Fruit fly (Drosophila melanogaster): ENCODE measurements around the gene CG10333.

CG10333 gene

dm6 chr2L:18572428-18573136 is 34.0 kb upstream of the CG10333 start (continued):
- TF ChIP-seq Eip78C (GFP tag) (peak; percentile 2), acj6 (GFP tag; optimal IDR thresholded peaks at IDR 0.05) (no peak), CG1621 (tag; optimal IDR thresholded peaks at IDR 0.05) (peak; percentile 71), CG6276 (GFP tag; optimal IDR thresholded peaks at IDR 0.05) (peak; percentile 85), Ets96B (tag; optimal IDR thresholded peaks at IDR 0.05) (peak; percentile 44), OdsH (GFP tag; optimal IDR thresholded peaks at IDR 0.05) (no peak), Eip75B (GFP tag; optimal IDR thresholded peaks at IDR 0.05) (no peak), CG10669 (GFP tag; optimal IDR thresholded peaks at IDR 0.05) (no peak), Hr4 (GFP tag; optimal IDR thresholded peaks at IDR 0.05) (no peak)

dm6 chr2L:18576250-18576649 is 30.4 kb upstream of the CG10333 start:
- no peak for TF ChIP-seq CG6854 (GFP tag; optimal IDR thresholded peaks at IDR 0.05)
- no peak for TF ChIP-seq CG3919 (GFP tag; optimal IDR thresholded peaks at IDR 0.05)
- no peak for TF ChIP-seq CG3032 (tag; optimal IDR thresholded peaks at IDR 0.05)
- no peak for TF ChIP-seq Eip93F (GFP tag; optimal IDR thresholded peaks at IDR 0.05)
- TF ChIP-seq Hr4 (GFP tag; optimal IDR thresholded peaks at IDR 0.05), result no peak
- no peak for TF ChIP-seq CG8319 (GFP tag; optimal IDR thresholded peaks at IDR 0.05)
- TF ChIP-seq CG16779 (tag; optimal IDR thresholded peaks at IDR 0.05), result no peak
- TF ChIP-seq CG15336 (GFP tag; IDR thresholded peaks at IDR 0.05), result no peak
- TF ChIP-seq Ets96B (tag; optimal IDR thresholded peaks at IDR 0.05), result no peak
- no peak for TF ChIP-seq lz (GFP tag; optimal IDR thresholded peaks at IDR 0.05)
- no peak for TF ChIP-seq Sox14 (GFP tag; optimal IDR thresholded peaks at IDR 0.05)
- no peak for TF ChIP-seq CG8632 (GFP tag; optimal IDR thresholded peaks at IDR 0.05)
- TF ChIP-seq cyc (GFP tag; optimal IDR thresholded peaks at IDR 0.05), result no peak
- no peak for TF ChIP-seq Eip78C (GFP tag)
- TF ChIP-seq CG11902 (GFP tag; optimal IDR thresholded peaks at IDR 0.05), result no peak
- no peak for TF ChIP-seq fkh (GFP tag; optimal IDR thresholded peaks at IDR 0.05)
- no peak for TF ChIP-seq CG11294 (GFP tag; IDR thresholded peaks at IDR 0.05)
- TF ChIP-seq OdsH (GFP tag; optimal IDR thresholded peaks at IDR 0.05), result no peak
- no peak for TF ChIP-seq CG4318 (GFP tag; optimal IDR thresholded peaks at IDR 0.05)

- TF ChIP-seq Hr4 (GFP tag; optimal IDR thresholded peaks at IDR 0.05), result peak; percentile 15
- TF ChIP-seq CG8319 (GFP tag; optimal IDR thresholded peaks at IDR 0.05), result no peak
Measured at dm6 chr2L:18584617-18585016, 22.0 kb upstream of the CG10333 start.

dm6 chr2L:18590100-18590941 is 16.3 kb upstream of the CG10333 start, which contains the start of the genes Pde11 and CG15160:
Gene Pde11, minus strand, starts transcription at chr2L:18590342.
Gene CG15160, plus strand, starts transcription at chr2L:18590891.
- no peak for TF ChIP-seq Eip78C (GFP tag)
- no peak for TF ChIP-seq dsx (GFP tag; optimal IDR thresholded peaks at IDR 0.05; ENCODE audit: poor library complexity, severe bottlenecking)
- TF ChIP-seq acj6 (GFP tag; optimal IDR thresholded peaks at IDR 0.05), result no peak
- peak; percentile 22 for TF ChIP-seq Sox14 (GFP tag; optimal IDR thresholded peaks at IDR 0.05)
- no peak for TF ChIP-seq spab (GFP tag; optimal IDR thresholded peaks at IDR 0.05)
- peak; percentile 16 for TF ChIP-seq lz (GFP tag; optimal IDR thresholded peaks at IDR 0.05)
- TF ChIP-seq eg (GFP tag; IDR thresholded peaks at IDR 0.05), result no peak
- peak; percentile 32 for TF ChIP-seq Hr4 (GFP tag; optimal IDR thresholded peaks at IDR 0.05)
- TF ChIP-seq OdsH (GFP tag; optimal IDR thresholded peaks at IDR 0.05), result no peak
- TF ChIP-seq fd85E (GFP tag; optimal IDR thresholded peaks at IDR 0.05), result no peak
- TF ChIP-seq Eip93F (GFP tag; optimal IDR thresholded peaks at IDR 0.05), result no peak
- no peak for TF ChIP-seq Eip75B (GFP tag; optimal IDR thresholded peaks at IDR 0.05)
- no peak for TF ChIP-seq CG10669 (GFP tag; optimal IDR thresholded peaks at IDR 0.05)
- no peak for TF ChIP-seq Ets96B (tag; optimal IDR thresholded peaks at IDR 0.05)
- peak; percentile 20 for TF ChIP-seq cyc (GFP tag; optimal IDR thresholded peaks at IDR 0.05)
- peak; percentile 37 for TF ChIP-seq esn (GFP tag; optimal IDR thresholded peaks at IDR 0.05)
- TF ChIP-seq CG6808 (GFP tag; optimal IDR thresholded peaks at IDR 0.05), result no peak
- TF ChIP-seq CG31627 (GFP tag; optimal IDR thresholded peaks at IDR 0.05), result peak; percentile 46
- TF ChIP-seq svp (GFP tag), result no peak
- TF ChIP-seq CG15336 (GFP tag; IDR thresholded peaks at IDR 0.05), result no peak
- TF ChIP-seq topi (GFP tag; optimal IDR thresholded peaks at IDR 0.05), result no peak
- TF ChIP-seq CG6276 (GFP tag; optimal IDR thresholded peaks at IDR 0.05), result no peak
- TF ChIP-seq achi (GFP tag; optimal IDR thresholded peaks at IDR 0.05), result no peak
- TF ChIP-seq CG3919 (GFP tag; optimal IDR thresholded peaks at IDR 0.05), result no peak
- TF ChIP-seq CG6163 (GFP tag; IDR thresholded peaks at IDR 0.05), result no peak
- TF ChIP-seq CG3032 (tag; optimal IDR thresholded peaks at IDR 0.05), result peak; percentile 17
- TF ChIP-seq dac (GFP tag; optimal IDR thresholded peaks at IDR 0.05), result no peak
- no peak for TF ChIP-seq CG32006 (GFP tag; optimal IDR thresholded peaks at IDR 0.05)
